Worm (Caenorhabditis elegans): ENCODE measurements around the gene F02C12.3.

The F02C12.3 gene

DNA sequence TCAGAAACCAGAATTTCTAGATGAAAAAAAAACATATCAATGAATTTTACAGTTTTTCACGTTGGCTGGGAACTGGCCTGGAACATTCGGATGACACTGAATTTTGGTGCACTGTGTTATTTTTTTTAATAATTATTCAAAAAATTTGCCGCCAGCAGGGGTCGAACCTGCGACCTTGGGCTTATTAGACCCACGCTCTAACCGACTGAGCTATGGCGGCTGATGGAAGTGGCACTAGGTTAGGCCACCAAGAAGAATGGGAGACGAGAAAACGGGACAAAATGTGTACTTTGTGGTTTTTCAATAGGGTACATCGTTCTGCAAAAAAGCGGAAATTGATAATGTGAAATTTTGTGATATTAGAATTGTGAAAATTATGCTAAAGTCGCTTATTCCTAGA lies 18.2 kb downstream of the F02C12.3 start:
- peak; percentile 35 for TF ChIP-seq duxl-1 (tag; optimal IDR thresholded peaks at IDR 0.05; ENCODE audit: poor library complexity)
- peak in 1 of 2 experiments; percentile 13 for TF ChIP-seq mdl-1 (tag; optimal IDR thresholded peaks at IDR 0.05)
- TF ChIP-seq F49E8.2 (tag; optimal IDR thresholded peaks at IDR 0.05; ENCODE audit: borderline replicate concordance): no peak
- no peak for TF ChIP-seq F26F4.8 (GFP tag; conservative IDR thresholded peaks at IDR 0.05)
- TF ChIP-seq lsy-2 (tag; optimal IDR thresholded peaks at IDR 0.05): peak in 1 of 2 experiments; percentile 43
- no peak for TF ChIP-seq lin-39 (tag; optimal IDR thresholded peaks at IDR 0.05)
- TF ChIP-seq nhr-6 (tag; optimal IDR thresholded peaks at IDR 0.05): no peak
- TF ChIP-seq ceh-20 (GFP tag; IDR thresholded peaks at IDR 0.05): no peak
- no peak for TF ChIP-seq ZK546.5 (tag; optimal IDR thresholded peaks at IDR 0.05)
- no peak for TF ChIP-seq nhr-237 (tag; optimal IDR thresholded peaks at IDR 0.05)
- TF ChIP-seq cey-2 (tag; optimal IDR thresholded peaks at IDR 0.05; ENCODE audit: borderline replicate concordance, insufficient read depth): no peak
- peak; percentile 70 for TF ChIP-seq mes-2 (tag; optimal IDR thresholded peaks at IDR 0.05; ENCODE audit: poor library complexity, severe bottlenecking)
- TF ChIP-seq mxl-2 (GFP tag; conservative IDR thresholded peaks at IDR 0.05): no peak
- no peak for TF ChIP-seq lin-15B (tag; optimal IDR thresholded peaks at IDR 0.05)
- no peak for TF ChIP-seq lin-29 (GFP tag; IDR thresholded peaks at IDR 0.05)
- no peak for TF ChIP-seq nhr-25 (tag; optimal IDR thresholded peaks at IDR 0.05; ENCODE audit: borderline replicate concordance, insufficient read depth)
- 0 out of 2 replicates have a peak, but pooled peaks have one; percentile 17 for TF ChIP-seq dmd-8 (GFP tag; IDR thresholded peaks at IDR 0.05)
- TF ChIP-seq F37D6.2 (tag; optimal IDR thresholded peaks at IDR 0.05): no peak
- TF ChIP-seq zag-1 (tag; optimal IDR thresholded peaks at IDR 0.05): no peak
- no peak for TF ChIP-seq set-16 (GFP tag; IDR thresholded peaks at IDR 0.05)
- TF ChIP-seq gei-8 (GFP tag; optimal IDR thresholded peaks at IDR 0.05): no peak
- TF ChIP-seq pha-4 (GFP tag; IDR thresholded peaks at IDR 0.05): peak; percentile 64; the same call in 1 of the 2 replicates
- no peak for TF ChIP-seq pha-4 (tag; optimal IDR thresholded peaks at IDR 0.05)
- no peak for TF ChIP-seq zip-2 (tag; optimal IDR thresholded peaks at IDR 0.05)
- TF ChIP-seq saeg-2 (GFP tag; IDR thresholded peaks at IDR 0.05): no peak
- no peak for TF ChIP-seq Y5F2A.4 (GFP tag; optimal IDR thresholded peaks at IDR 0.05)
- no peak for TF ChIP-seq hif-1 (tag; optimal IDR thresholded peaks at IDR 0.05)
- no peak for TF ChIP-seq nhr-11 (tag; optimal IDR thresholded peaks at IDR 0.05)
- TF ChIP-seq Y48G9A.11 (GFP tag; IDR thresholded peaks at IDR 0.05): peak; percentile 44; the same call in 1 of the 2 replicates
- 0 out of 2 replicates have a peak, but pooled peaks have one; percentile 38 for TF ChIP-seq madf-9 (GFP tag; conservative IDR thresholded peaks at IDR 0.05)
- peak; percentile 65 for TF ChIP-seq hmg-1.1 (GFP tag; IDR thresholded peaks at IDR 0.05)
- no peak for TF ChIP-seq unc-62 (GFP tag; optimal IDR thresholded peaks at IDR 0.05 in 1 of 2)
- TF ChIP-seq unc-62 (tag; optimal IDR thresholded peaks at IDR 0.05): no peak
- TF ChIP-seq nhr-77 (tag; optimal IDR thresholded peaks at IDR 0.05): peak; percentile 14
- TF ChIP-seq nhr-76 (tag; optimal IDR thresholded peaks at IDR 0.05): no peak
- peak; percentile 34 for TF ChIP-seq nhr-48 (tag; optimal IDR thresholded peaks at IDR 0.05)
- TF ChIP-seq nhr-28 (tag; optimal IDR thresholded peaks at IDR 0.05): peak; percentile 43
- no peak for TF ChIP-seq Y75B8A.6 (GFP tag; IDR thresholded peaks at IDR 0.05)
- no peak for TF ChIP-seq mep-1 (tag; optimal IDR thresholded peaks at IDR 0.05)
- peak; percentile 76 for TF ChIP-seq tra-1 (GFP tag; IDR thresholded peaks at IDR 0.05)
- no peak for TF ChIP-seq T20F7.1 (GFP tag; optimal IDR thresholded peaks at IDR 0.05)
- peak; percentile 67 for TF ChIP-seq snpc-1.2 (GFP tag; IDR thresholded peaks at IDR 0.05)
- TF ChIP-seq php-3 (GFP tag; IDR thresholded peaks at IDR 0.05): no peak
- TF ChIP-seq zfp-2 (tag; optimal IDR thresholded peaks at IDR 0.05): no peak
- TF ChIP-seq daf-12 (tag; optimal IDR thresholded peaks at IDR 0.05): no peak
- TF ChIP-seq daf-8 (GFP tag; IDR thresholded peaks at IDR 0.05): peak; percentile 53; the same call in 1 of the 2 replicates
- no peak for TF ChIP-seq fkh-10 (GFP tag; optimal IDR thresholded peaks at IDR 0.05)
- peak; percentile 25 for TF ChIP-seq hlh-30 (tag; optimal IDR thresholded peaks at IDR 0.05; ENCODE audit: insufficient read depth)
- TF ChIP-seq ama-1 (optimal IDR thresholded peaks at IDR 0.05): no peak
- TF ChIP-seq lin-1 (GFP tag; IDR thresholded peaks at IDR 0.05): peak; percentile 59; the same call in 1 of the 2 replicates
- TF ChIP-seq jun-1 (tag; optimal IDR thresholded peaks at IDR 0.05): no peak
